Fruit fly (Drosophila melanogaster) whole organism, adult: ENCODE measurements around the gene CG43221.

Source experiments
- Clk ChIP-seq: fragments of 200-800 bp; sonication (Bioruptor generic); optimal IDR thresholded peaks from 2 replicates; lab custom pipeline; 2017; ENCODE audit warnings: missing biosample characterization, missing genetic modification characterization
- pad ChIP-seq: fragments of 200-800 bp; sonication (Bioruptor generic); optimal IDR thresholded peaks from 3 replicates; lab custom pipeline; 2017; ENCODE audit warnings: missing biosample characterization, missing genetic modification characterization, mild to moderate bottlenecking, moderate library complexity, missing genetic modification reagents

DNA sequence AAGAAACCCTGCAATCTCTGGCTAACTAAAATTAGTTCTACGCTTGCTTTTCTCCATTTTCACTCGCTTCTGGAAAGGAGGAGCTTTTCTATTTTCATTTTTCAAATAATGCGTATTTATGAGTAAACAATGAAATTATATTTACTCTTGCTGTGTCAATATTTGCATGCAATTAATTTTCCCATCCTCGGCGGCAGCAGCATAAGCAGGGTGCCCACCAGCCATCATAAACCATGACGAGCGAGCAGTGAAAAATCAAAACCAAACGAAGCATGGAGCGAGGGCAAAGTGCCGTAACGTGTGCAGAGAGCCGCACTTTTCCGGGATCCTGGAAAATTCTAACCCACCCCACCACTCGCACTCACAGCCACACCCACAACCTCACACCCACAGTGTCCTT, 48.2 kb downstream of the CG43221 start:
- TF ChIP-seq Clk (GFP tag; lab: Kevin White, UChicago) (no peak), pad (GFP tag; lab: Kevin White, UChicago) (no peak)
